Fruit fly (Drosophila melanogaster) whole organism, embryonic: Measurements from ENCODE around the gene CG31680.

Experiments
- Aef1 ChIP-seq: fragments of 200-800 bp; sonication (Bioruptor generic); IDR thresholded peaks from 3 replicates; pipeline ENCODE4 v1.3.6; 2022; ENCODE audit warnings: missing biosample characterization, missing genetic modification characterization
- Asciz ChIP-seq: fragments of 200-800 bp; sonication (Bioruptor generic); optimal IDR thresholded peaks from 2 replicates; lab custom pipeline; 2017; ENCODE audit warnings: missing biosample characterization, mild to moderate bottlenecking, missing genetic modification characterization, missing genetic modification reagents
- B-H1 ChIP-seq: fragments of 200-800 bp; sonication (Bioruptor generic); IDR thresholded peaks from 3 replicates; pipeline ENCODE4 v1.3.6; 2022; ENCODE audit warnings: missing biosample characterization, missing genetic modification characterization
- CG10274 ChIP-seq: fragments of 200-800 bp; sonication (Bioruptor generic); optimal IDR thresholded peaks from 3 replicates; lab custom pipeline; 2017; ENCODE audit warnings: missing biosample characterization, mild to moderate bottlenecking, missing genetic modification characterization
- CG11398 ChIP-seq: fragments of 200-800 bp; sonication (Bioruptor generic); optimal IDR thresholded peaks from 2 replicates; lab custom pipeline; 2016; ENCODE audit warnings: missing biosample characterization, missing genetic modification characterization
- CG12659 ChIP-seq: fragments of 200-800 bp; sonication (Bioruptor generic); optimal IDR thresholded peaks from 3 replicates; lab custom pipeline; 2017; ENCODE audit warnings: mild to moderate bottlenecking, missing biosample characterization, missing genetic modification reagents, missing genetic modification characterization
- CG13424 ChIP-seq: fragments of 200-800 bp; sonication (Bioruptor generic); optimal IDR thresholded peaks from 2 replicates; lab custom pipeline; 2019; ENCODE audit warnings: missing biosample characterization, mild to moderate bottlenecking, missing genetic modification characterization, moderate library complexity
- CG13775 ChIP-seq: fragments of 200-800 bp; sonication (Bioruptor generic); optimal IDR thresholded peaks from 3 replicates; lab custom pipeline; 2017; ENCODE audit warnings: missing biosample characterization, mild to moderate bottlenecking, missing genetic modification characterization
- CG14014 ChIP-seq: fragments of 200-800 bp; sonication (Bioruptor generic); IDR thresholded peaks from 2 replicates; pipeline ENCODE4 v1.3.6; 2022; ENCODE audit warnings: missing biosample characterization, missing genetic modification characterization
- CG15696 ChIP-seq: fragments of 200-800 bp; sonication (Bioruptor generic); optimal IDR thresholded peaks from 2 replicates; lab custom pipeline; 2019; ENCODE audit warnings: missing biosample characterization, mild to moderate bottlenecking, missing genetic modification characterization, moderate library complexity
- CG1603 ChIP-seq: fragments of 200-800 bp; sonication (Bioruptor generic); optimal IDR thresholded peaks from 2 replicates; lab custom pipeline; 2019; ENCODE audit warnings: missing biosample characterization, mild to moderate bottlenecking, missing genetic modification characterization, moderate library complexity
- CG1647 ChIP-seq: fragments of 200-800 bp; sonication (Bioruptor generic); optimal IDR thresholded peaks from 3 replicates; lab custom pipeline; 2016; ENCODE audit warnings: missing biosample characterization, missing genetic modification characterization
- CG17361 ChIP-seq: fragments of 200-800 bp; sonication (Bioruptor generic); IDR thresholded peaks from 3 replicates; pipeline ENCODE4 v1.3.6; 2022; ENCODE audit warnings: missing biosample characterization, missing genetic modification characterization
- CG2120 ChIP-seq: fragments of 200-800 bp; sonication (Bioruptor generic); optimal IDR thresholded peaks from 3 replicates; lab custom pipeline; 2016; ENCODE audit warnings: missing biosample characterization, missing genetic modification characterization
- CG2712 ChIP-seq: fragments of 200-800 bp; optimal IDR thresholded peaks from 3 replicates; lab custom pipeline; 2019; ENCODE audit warnings: missing biosample characterization, mild to moderate bottlenecking, missing genetic modification characterization, moderate library complexity
- CG31388 ChIP-seq: fragments of 200-800 bp; sonication (Bioruptor generic); optimal IDR thresholded peaks from 2 replicates; lab custom pipeline; 2016; ENCODE audit warnings: missing biosample characterization, missing genetic modification characterization
- CG32772 ChIP-seq: fragments of 200-800 bp; sonication (Bioruptor generic); IDR thresholded peaks from 2 replicates; pipeline ENCODE4 v1.3.6; 2022; ENCODE audit warnings: missing biosample characterization, missing genetic modification characterization
- CG34224 ChIP-seq: fragments of 200-800 bp; sonication (Bioruptor generic); IDR thresholded peaks from 3 replicates; pipeline ENCODE4 v1.3.6; 2022; ENCODE audit warnings: missing biosample characterization, missing genetic modification characterization; ENCODE audit not compliant: partially characterized antibody
- CG4854 ChIP-seq: fragments of 200-800 bp; sonication (Bioruptor generic); optimal IDR thresholded peaks from 2 replicates; lab custom pipeline; 2016; ENCODE audit warnings: missing biosample characterization, missing genetic modification characterization, inconsistent platforms
- CG5180 ChIP-seq: fragments of 200-800 bp; sonication (Bioruptor generic); optimal IDR thresholded peaks from 3 replicates; lab custom pipeline; 2017; ENCODE audit warnings: missing biosample characterization, missing genetic modification characterization, mild to moderate bottlenecking, moderate library complexity, missing genetic modification reagents
- CG6683 ChIP-seq: fragments of 200-800 bp; sonication (Bioruptor generic); optimal IDR thresholded peaks from 2 replicates; lab custom pipeline; 2017; ENCODE audit warnings: missing biosample characterization, mild to moderate bottlenecking, missing genetic modification characterization, missing genetic modification reagents
- CG8281 ChIP-seq: fragments of 200-800 bp; sonication (Bioruptor generic); optimal IDR thresholded peaks from 2 replicates; lab custom pipeline; 2018; ENCODE audit warnings: missing biosample characterization, mild to moderate bottlenecking, missing genetic modification characterization, moderate library complexity
- CG9727 ChIP-seq: fragments of 200-800 bp; sonication (Bioruptor generic); optimal IDR thresholded peaks from 3 replicates; lab custom pipeline; 2017; ENCODE audit warnings: missing biosample characterization, mild to moderate bottlenecking, missing genetic modification characterization
- CTCF ChIP-seq: fragments of 200-800 bp; sonication (Bioruptor generic); optimal IDR thresholded peaks from 2 replicates; lab custom pipeline; 2017; ENCODE audit warnings: missing biosample characterization, mild to moderate bottlenecking, missing genetic modification characterization, moderate library complexity
- Dp ChIP-seq: fragments of 200-800 bp; sonication (Bioruptor generic); optimal IDR thresholded peaks from 2 replicates; lab custom pipeline; 2018; ENCODE audit warnings: missing biosample characterization, mild to moderate bottlenecking, missing genetic modification characterization, moderate library complexity
- Gug ChIP-seq: fragments of 200-800 bp; sonication (Bioruptor generic); IDR thresholded peaks from 4 replicates; pipeline ENCODE4 v1.3.6; 2022; ENCODE audit warnings: missing biosample characterization, missing genetic modification characterization
- H15 ChIP-seq: fragments of 200-800 bp; sonication (Bioruptor generic); IDR thresholded peaks from 3 replicates; pipeline ENCODE4 v1.3.6; 2022; ENCODE audit warnings: missing biosample characterization, missing genetic modification characterization
- Hr78 ChIP-seq, 2 experiments: fragments of 200-800 bp in 1 of 2; fragments of >200 bp in 1 of 2; sonication (Bioruptor generic) in 1 of 2; optimal IDR thresholded peaks; 2 replicates each; lab custom pipeline; 2017 to 2019; ENCODE audit warnings: missing biosample characterization in 2 of 2, missing genetic modification characterization in 2 of 2, mild to moderate bottlenecking in 1 of 2, moderate library complexity in 1 of 2
- Nf-YB ChIP-seq: fragments of 200-800 bp; sonication (Bioruptor generic); optimal IDR thresholded peaks from 3 replicates; lab custom pipeline; 2019; ENCODE audit warnings: missing biosample characterization, mild to moderate bottlenecking, missing genetic modification characterization, moderate library complexity
- Nf-YC ChIP-seq: fragments of 200-800 bp; optimal IDR thresholded peaks from 3 replicates; lab custom pipeline; 2019; ENCODE audit warnings: missing biosample characterization, mild to moderate bottlenecking, missing genetic modification characterization, moderate library complexity
- chinmo ChIP-seq: fragments of 200-800 bp; sonication (Bioruptor generic); IDR thresholded peaks from 4 replicates; pipeline ENCODE4 v1.3.6; 2022; ENCODE audit warnings: missing biosample characterization, missing genetic modification characterization; ENCODE audit not compliant: partially characterized antibody
- ci ChIP-seq: fragments of 200-800 bp; sonication (Bioruptor generic); IDR thresholded peaks from 3 replicates; pipeline ENCODE4 v1.3.6; 2022; ENCODE audit warnings: missing biosample characterization, missing genetic modification characterization
- crc ChIP-seq: fragments of 200-800 bp; sonication (Bioruptor generic); optimal IDR thresholded peaks from 2 replicates; lab custom pipeline; 2016; ENCODE audit warnings: missing biosample characterization, missing genetic modification characterization
- dysf ChIP-seq: fragments of 200-800 bp; sonication (Bioruptor generic); IDR thresholded peaks from 3 replicates; pipeline ENCODE4 v1.3.6; 2022; ENCODE audit warnings: missing biosample characterization, missing genetic modification characterization
- esg ChIP-seq: fragments of 200-800 bp; sonication (Bioruptor generic); conservative IDR thresholded peaks from 2 replicates; pipeline ENCODE4 v1.3.6; 2022; ENCODE audit warnings: missing biosample characterization, missing genetic modification characterization
- eve ChIP-seq, 2 experiments: fragments of >200 bp; optimal IDR thresholded peaks; 2 replicates each; lab custom pipeline; 2017; ENCODE audit warnings: missing biosample characterization in 2 of 2, missing genetic modification characterization in 2 of 2
- gcm2 ChIP-seq: fragments of 200-800 bp; sonication (Bioruptor generic); optimal IDR thresholded peaks from 2 replicates; lab custom pipeline; 2016; ENCODE audit warnings: missing biosample characterization, missing genetic modification characterization
- jigr1 ChIP-seq: fragments of 200-800 bp; sonication (Bioruptor generic); IDR thresholded peaks from 3 replicates; pipeline ENCODE4 v1.3.6; 2022; ENCODE audit warnings: missing biosample characterization, missing genetic modification characterization
- kah ChIP-seq: fragments of 200-800 bp; sonication (Bioruptor generic); optimal IDR thresholded peaks from 2 replicates; lab custom pipeline; 2018; ENCODE audit warnings: missing biosample characterization, mild to moderate bottlenecking, missing genetic modification characterization
- lbe ChIP-seq: fragments of 200-800 bp; sonication (Bioruptor generic); optimal IDR thresholded peaks from 2 replicates; lab custom pipeline; 2016; ENCODE audit warnings: missing biosample characterization, mild to moderate bottlenecking, missing genetic modification characterization
- nmo ChIP-seq: fragments of 200-800 bp; sonication (Bioruptor generic); optimal IDR thresholded peaks from 2 replicates; lab custom pipeline; 2018; ENCODE audit warnings: missing biosample characterization, mild to moderate bottlenecking, missing genetic modification characterization, moderate library complexity
- otp ChIP-seq: fragments of 200-800 bp; sonication (Bioruptor generic); IDR thresholded peaks from 3 replicates; pipeline ENCODE4, ENCODE4 v1.3.6; 2022; ENCODE audit warnings: missing biosample characterization, missing genetic modification characterization
- pan ChIP-seq, 4 experiments: fragments of >200 bp in 3 of 4; fragments of 200-800 bp in 1 of 4; sonication (Bioruptor generic) in 1 of 4; optimal IDR thresholded peaks in 3 of 4; IDR thresholded peaks in 1 of 4; 2 replicates each; pipeline versions ENCODE4 v1.3.6 to Lab custom; 2017 to 2022; ENCODE audit warnings: missing biosample characterization in 2 of 4, missing genetic modification characterization in 2 of 4, mixed read lengths in 1 of 4
- pb ChIP-seq: fragments of 200-800 bp; sonication (Bioruptor generic); optimal IDR thresholded peaks from 3 replicates; lab custom pipeline; 2016; ENCODE audit warnings: missing biosample characterization, missing genetic modification characterization
- schlank ChIP-seq: fragments of 200-800 bp; sonication (Bioruptor generic); optimal IDR thresholded peaks from 2 replicates; lab custom pipeline; 2018; ENCODE audit warnings: missing biosample characterization, mild to moderate bottlenecking, missing genetic modification characterization
- sim ChIP-seq: fragments of 200-800 bp; sonication (Bioruptor generic); IDR thresholded peaks from 2 replicates; pipeline ENCODE4 v1.3.6; 2022; ENCODE audit warnings: missing biosample characterization, missing genetic modification characterization
- slbo ChIP-seq: fragments of 200-800 bp; sonication (Bioruptor generic); IDR thresholded peaks from 2 replicates; pipeline ENCODE4 v1.3.6; 2022; ENCODE audit warnings: missing biosample characterization, missing genetic modification characterization
- stc ChIP-seq: fragments of 200-800 bp; sonication (Bioruptor generic); IDR thresholded peaks from 2 replicates; pipeline ENCODE4 v1.3.6; 2022; ENCODE audit warnings: missing biosample characterization, missing genetic modification characterization
- zf30C ChIP-seq: fragments of 200-800 bp; sonication (Bioruptor generic); optimal IDR thresholded peaks from 3 replicates; lab custom pipeline; 2018; ENCODE audit warnings: missing biosample characterization, mild to moderate bottlenecking, missing genetic modification characterization

CG31680 gene

dm6 chr2L:20643144-20643543 is 3.2 kb downstream of the CG31680 start, which contains the start of gene CG17470:
Gene CG17470, minus strand, starts transcription at chr2L:20643244.
- TF ChIP-seq CG11398 (GFP tag; lab: Kevin White, UChicago): no peak
- no peak for TF ChIP-seq CG5180 (GFP tag; lab: Kevin White, UChicago)
- no peak for TF ChIP-seq Dp (GFP tag; lab: Kevin White, UChicago)
- no peak for TF ChIP-seq jigr1 (GFP tag; lab: Robert Waterston, UW)
- no peak for TF ChIP-seq CG15696
- no peak for TF ChIP-seq schlank
- TF ChIP-seq CG14014 (GFP tag; lab: Robert Waterston, UW): no peak
- no peak for TF ChIP-seq CG1603 (tag; lab: Kevin White, UChicago)
- no peak for TF ChIP-seq lbe
- TF ChIP-seq CG31388 (GFP tag; lab: Kevin White, UChicago): no peak
- TF ChIP-seq ci (GFP tag; lab: Robert Waterston, UW): no peak
- TF ChIP-seq Nf-YC (tag; lab: Kevin White, UChicago): no peak
- TF ChIP-seq nmo (GFP tag; lab: Kevin White, UChicago): no peak
- no peak for TF ChIP-seq CTCF (GFP tag; lab: Kevin White, UChicago)
- no peak for TF ChIP-seq CG1647 (GFP tag; lab: Kevin White, UChicago)
- no peak for TF ChIP-seq pan (optimal IDR thresholded peaks at IDR 0.05; lab: Kevin White, UChicago)
- no peak for TF ChIP-seq pan (GFP tag; optimal IDR thresholded peaks at IDR 0.05 in 1 of 2, IDR thresholded peaks at IDR 0.05 in 1 of 2)
- TF ChIP-seq esg (GFP tag; lab: Robert Waterston, UW): no peak
- TF ChIP-seq CG34224 (GFP tag; lab: Robert Waterston, UW): no peak
- TF ChIP-seq kah (GFP tag; lab: Kevin White, UChicago): no peak
- TF ChIP-seq, all 482 proteins: peak for 0

- TF ChIP-seq CG8281: peak; percentile 80
- TF ChIP-seq Aef1 (GFP tag; lab: Robert Waterston, UW): peak; percentile 82
- TF ChIP-seq dysf: peak; percentile 86
- TF ChIP-seq CG13424: peak; percentile 95
- TF ChIP-seq CG2712 (tag; lab: Kevin White, UChicago): peak; percentile 96
- peak; percentile 91 for TF ChIP-seq Asciz (GFP tag; lab: Kevin White, UChicago)
- no peak for TF ChIP-seq chinmo (GFP tag; lab: Robert Waterston, UW)
- TF ChIP-seq slbo (GFP tag; lab: Robert Waterston, UW): peak; percentile 92
- TF ChIP-seq CG15696: peak; percentile 87
- TF ChIP-seq CG6683 (GFP tag; lab: Kevin White, UChicago): peak; percentile 84
- TF ChIP-seq Hr78 (GFP tag; optimal IDR thresholded peaks at IDR 0.05; lab: Kevin White, UChicago): no peak
- TF ChIP-seq zf30C (GFP tag; lab: Kevin White, UChicago): peak; percentile 88
- TF ChIP-seq B-H1 (GFP tag; lab: Robert Waterston, UW): peak; percentile 81
- peak; percentile 67; the same call in 2 of the 3 replicates for TF ChIP-seq H15 (GFP tag; lab: Robert Waterston, UW)
- peak; percentile 94 for TF ChIP-seq CG13775 (GFP tag; lab: Kevin White, UChicago)
- peak; percentile 59 for TF ChIP-seq gcm2 (GFP tag; lab: Kevin White, UChicago)
- peak; percentile 46 for TF ChIP-seq crc (GFP tag; lab: Kevin White, UChicago)
- TF ChIP-seq pb (GFP tag; lab: Kevin White, UChicago): peak; percentile 51
- no peak for TF ChIP-seq pan (optimal IDR thresholded peaks at IDR 0.05; lab: Kevin White, UChicago)
- peak in 1 of 2 experiments; percentile 83 for TF ChIP-seq pan (GFP tag; optimal IDR thresholded peaks at IDR 0.05 in 1 of 2, IDR thresholded peaks at IDR 0.05 in 1 of 2)
- TF ChIP-seq CG17361 (GFP tag; lab: Robert Waterston, UW): peak; percentile 97
- no peak for TF ChIP-seq sim (GFP tag; lab: Robert Waterston, UW)
- no peak for TF ChIP-seq eve (GFP tag; optimal IDR thresholded peaks at IDR 0.05; lab: Kevin White, UChicago)
- TF ChIP-seq CG4854 (GFP tag; lab: Kevin White, UChicago): peak; percentile 87
- TF ChIP-seq CG9727 (GFP tag; lab: Kevin White, UChicago): peak; percentile 94
- peak; percentile 85 for TF ChIP-seq Gug (GFP tag; lab: Robert Waterston, UW)
- TF ChIP-seq CG2120 (GFP tag; lab: Kevin White, UChicago): peak; percentile 95
- peak; percentile 69 for TF ChIP-seq stc (GFP tag; lab: Robert Waterston, UW)
- TF ChIP-seq CG12659 (GFP tag; lab: Kevin White, UChicago): peak; percentile 96
- TF ChIP-seq CG10274 (GFP tag; lab: Kevin White, UChicago): peak; percentile 72
- peak; percentile 62; the same call in 2 of the 3 replicates for TF ChIP-seq otp
- peak; percentile 83 for TF ChIP-seq CG32772 (GFP tag; lab: Robert Waterston, UW)
- peak; percentile 82 for TF ChIP-seq Nf-YB (GFP tag; lab: Kevin White, UChicago)
Observed at dm6 chr2L:20645394-20645869, 5.5 kb downstream of the CG31680 start, which contains the start of the genes phr6-4 and CG2608. Gene phr6-4, minus strand, starts transcription at chr2L:20645791. Gene CG2608, plus strand, starts transcription at chr2L:20645822.
